Fruit fly (Drosophila melanogaster): ENCODE data around the gene Rab9D.

DNA sequence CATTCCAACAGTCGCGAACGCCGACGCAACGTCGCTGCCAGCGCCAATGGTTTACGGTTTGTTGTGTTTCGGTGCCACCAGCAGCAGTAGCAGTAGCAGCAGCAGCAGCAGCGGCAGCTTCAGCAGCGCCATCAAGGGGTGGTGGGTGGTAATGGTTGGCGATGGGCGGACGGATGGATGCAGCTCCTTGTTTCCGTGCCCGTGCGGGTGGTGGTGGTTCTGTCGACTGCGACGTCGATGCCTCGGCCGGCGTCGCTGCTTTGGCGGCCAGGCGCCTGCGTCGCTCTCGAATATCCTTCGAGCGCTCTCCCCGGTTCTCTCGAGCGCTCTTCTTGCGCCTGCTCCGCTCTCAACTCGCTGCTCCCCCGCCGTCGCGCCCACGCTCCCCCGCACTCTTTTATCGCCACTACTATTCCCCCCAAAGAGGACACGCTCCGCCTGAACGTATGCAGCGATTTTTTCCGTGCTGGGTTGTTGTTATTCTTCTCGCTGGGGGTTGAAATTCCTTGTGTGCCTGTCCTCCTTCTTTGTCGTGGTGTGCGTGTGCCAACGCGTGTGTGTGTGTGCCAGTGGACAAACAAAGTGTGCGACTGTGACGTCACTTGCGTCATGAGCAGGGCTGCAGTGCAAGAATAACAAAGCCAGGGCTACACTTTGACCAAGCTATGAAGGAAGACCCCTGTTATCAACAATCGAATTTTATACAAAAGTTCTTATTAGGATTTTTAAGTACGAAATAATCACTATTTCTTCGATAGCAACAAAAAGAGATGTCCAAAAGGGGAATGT, 32.5 kb downstream of the Rab9D start:
- no peak for TF ChIP-seq insv (optimal IDR thresholded peaks at IDR 0.05)
- TF ChIP-seq ttk (optimal IDR thresholded peaks at IDR 0.05), result no peak
